Worm (Caenorhabditis elegans) whole organism, midembryonic: ENCODE results near the gene F55D1.1.

ENCODE experiments used
- T22C8.4 ChIP-seq: fragments of 200-800 bp; sonication (Bioruptor generic); IDR thresholded peaks from 2 replicates; pipeline ENCODE4 v1.3.6; 2022; ENCODE audit warnings: missing genetic modification characterization, missing compliant biosample characterization
- cog-1 ChIP-seq: sonication (generic microtip); optimal IDR thresholded peaks from 2 replicates; lab custom pipeline; 2016; ENCODE audit warnings: missing genetic modification characterization, missing compliant biosample characterization
- flt-1 ChIP-seq: fragments of 200-800 bp; sonication (Bioruptor generic); IDR thresholded peaks from 2 replicates; pipeline ENCODE4 v1.3.6; 2022; ENCODE audit warnings: missing genetic modification characterization, missing compliant biosample characterization
- klf-2 ChIP-seq: fragments of 200-800 bp; sonication (Bioruptor generic); conservative IDR thresholded peaks from 2 replicates; pipeline ENCODE4 v1.3.6; 2022; ENCODE audit warnings: missing genetic modification reagents, missing genetic modification characterization, missing compliant biosample characterization
- ref-1 ChIP-seq: fragments of 200-800 bp; sonication (Bioruptor generic); conservative IDR thresholded peaks from 2 replicates; pipeline ENCODE4 v1.3.6; 2022; ENCODE audit warnings: missing genetic modification reagents, missing genetic modification characterization, missing compliant biosample characterization
- tab-1 ChIP-seq: fragments of 200-800 bp; sonication (Bioruptor generic); IDR thresholded peaks from 2 replicates; pipeline ENCODE4 v1.3.6; 2022; ENCODE audit warnings: missing genetic modification characterization, missing compliant biosample characterization
- ztf-23 ChIP-seq: fragments of 200-800 bp; sonication (Bioruptor generic); IDR thresholded peaks from 2 replicates; pipeline ENCODE4 v1.3.6; 2022; ENCODE audit warnings: missing genetic modification reagents, missing genetic modification characterization, missing compliant biosample characterization
- ztf-29 ChIP-seq: fragments of 200-800 bp; sonication (Bioruptor generic); IDR thresholded peaks from 2 replicates; pipeline ENCODE4 v1.3.6; 2022; ENCODE audit warnings: missing genetic modification reagents, missing genetic modification characterization, missing compliant biosample characterization

ce11 chrX:5516365-5516764, 26.7 kb downstream of the F55D1.1 start:
- no peak for TF ChIP-seq ztf-29 (GFP tag; lab: Robert Waterston, UW)
- no peak for TF ChIP-seq flt-1 (GFP tag; lab: Robert Waterston, UW)
- no peak for TF ChIP-seq tab-1
- no peak for TF ChIP-seq klf-2 (GFP tag; lab: Robert Waterston, UW)
- TF ChIP-seq cog-1, result no peak
- TF ChIP-seq T22C8.4, result no peak
- TF ChIP-seq ref-1 (GFP tag; lab: Robert Waterston, UW), result no peak
- TF ChIP-seq ztf-23, result no peak
